Worm (Caenorhabditis elegans): ENCODE results near the gene aqp-2.

The aqp-2 gene

DNA sequence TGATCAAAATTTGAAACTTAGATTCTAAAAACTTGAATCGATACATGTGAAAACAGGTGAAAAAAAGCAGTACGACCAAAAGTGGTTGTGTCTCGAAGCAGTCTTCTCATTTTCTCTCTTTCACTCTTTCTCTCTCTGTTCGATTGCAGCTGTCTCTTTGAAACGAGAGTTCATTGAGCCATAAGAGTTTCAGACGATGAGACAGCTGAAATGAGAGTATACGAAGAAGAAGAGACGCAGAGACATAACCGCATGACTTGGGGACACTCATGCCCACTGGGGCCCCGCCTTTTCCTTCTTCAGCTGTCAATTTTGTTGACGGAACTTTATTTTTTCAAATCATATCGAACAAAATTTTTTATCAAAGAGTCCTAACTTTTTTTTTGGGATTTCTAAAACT, 12.2 kb upstream of the aqp-2 start (continued):
- TF ChIP-seq attf-3 (GFP tag; conservative IDR thresholded peaks at IDR 0.05) (0 out of 2 replicates have a peak, but pooled peaks have one; percentile 36), hlh-26 (GFP tag; conservative IDR thresholded peaks at IDR 0.05) (no peak), ets-4 (GFP tag; optimal IDR thresholded peaks at IDR 0.05) (no peak), nhr-80 (tag; optimal IDR thresholded peaks at IDR 0.05) (peak; percentile 81), hrde-1 (tag; optimal IDR thresholded peaks at IDR 0.05; ENCODE audit: borderline replicate concordance) (no peak), dox-1 (GFP tag; IDR thresholded peaks at IDR 0.05) (peak; percentile 72), xnd-1 (tag; optimal IDR thresholded peaks at IDR 0.05) (no peak), D2030.7 (GFP tag; IDR thresholded peaks at IDR 0.05) (no peak), rcor-1 (GFP tag; IDR thresholded peaks at IDR 0.05) (no peak), him-1 (tag; optimal IDR thresholded peaks at IDR 0.05) (no peak), F37B4.10 (GFP tag; IDR thresholded peaks at IDR 0.05) (0 out of 2 replicates have a peak, but pooled peaks have one; percentile 68), aptf-3 (GFP tag; IDR thresholded peaks at IDR 0.05) (no peak), lin-35 (GFP tag; optimal IDR thresholded peaks at IDR 0.05) (peak in 1 of 3 experiments; percentile 65), lsy-27 (tag; optimal IDR thresholded peaks at IDR 0.05; ENCODE audit: borderline replicate concordance, insufficient read depth) (no peak), Y67H2A.10 (GFP tag; conservative IDR thresholded peaks at IDR 0.05) (no peak), hmg-20 (GFP tag; IDR thresholded peaks at IDR 0.05) (no peak), ceh-27 (GFP tag; optimal IDR thresholded peaks at IDR 0.05) (peak; percentile 67), nfya-2 (GFP tag; IDR thresholded peaks at IDR 0.05) (no peak), F10E7.11 (tag; optimal IDR thresholded peaks at IDR 0.05) (no peak), madf-10 (tag; optimal IDR thresholded peaks at IDR 0.05) (peak; percentile 49), lin-40 (tag; optimal IDR thresholded peaks at IDR 0.05) (peak; percentile 88), mes-4 (tag; optimal IDR thresholded peaks at IDR 0.05) (no peak), ztf-28 (GFP tag; IDR thresholded peaks at IDR 0.05) (no peak), sptf-2 (GFP tag; optimal IDR thresholded peaks at IDR 0.05) (no peak), gei-17 (GFP tag; optimal IDR thresholded peaks at IDR 0.05) (no peak), T07F8.4 (tag; optimal IDR thresholded peaks at IDR 0.05) (no peak), pha-4 (tag; optimal IDR thresholded peaks at IDR 0.05) (peak; percentile 37), let-526 (GFP tag; IDR thresholded peaks at IDR 0.05) (peak; percentile 62; the same call in 1 of the 2 replicates), lir-1 (GFP tag; conservative IDR thresholded peaks at IDR 0.05) (peak; percentile 51; the same call in 1 of the 2 replicates), athp-1 (tag; optimal IDR thresholded peaks at IDR 0.05) (no peak), F49E8.2 (tag; optimal IDR thresholded peaks at IDR 0.05; ENCODE audit: insufficient read depth) (no peak), B0261.1 (tag; optimal IDR thresholded peaks at IDR 0.05) (no peak), let-607 (tag; optimal IDR thresholded peaks at IDR 0.05) (peak; percentile 35 to 57), F39B2.1 (GFP tag; IDR thresholded peaks at IDR 0.05) (no peak), somi-1 (GFP tag; optimal IDR thresholded peaks at IDR 0.05) (peak; percentile 75), F57A8.1 (GFP tag; optimal IDR thresholded peaks at IDR 0.05) (no peak), F22D6.2 (tag; optimal IDR thresholded peaks at IDR 0.05) (peak; percentile 44), snpc-1.3 (tag; optimal IDR thresholded peaks at IDR 0.05; ENCODE audit: insufficient read depth) (no peak), nhr-179 (tag; optimal IDR thresholded peaks at IDR 0.05) (no peak), F55B11.4 (tag; optimal IDR thresholded peaks at IDR 0.05; ENCODE audit: borderline replicate concordance, insufficient read depth) (no peak), ceh-58 (GFP tag; IDR thresholded peaks at IDR 0.05) (no peak), unc-130 (GFP tag; optimal IDR thresholded peaks at IDR 0.05) (no peak), aptf-2 (GFP tag; conservative IDR thresholded peaks at IDR 0.05) (no peak), Y53G8AR.9 (GFP tag; conservative IDR thresholded peaks at IDR 0.05) (0 out of 2 replicates have a peak, but pooled peaks have one; percentile 31), akir-1 (GFP tag; optimal IDR thresholded peaks at IDR 0.05) (no peak), K11D2.4 (GFP tag; IDR thresholded peaks at IDR 0.05) (peak; percentile 70; the same call in 1 of the 2 replicates), dpl-1 (GFP tag; optimal IDR thresholded peaks at IDR 0.05) (no peak), ztf-22 (GFP tag; optimal IDR thresholded peaks at IDR 0.05) (peak; percentile 20)
